Worm (Caenorhabditis elegans) whole organism, young adult: ENCODE measurements around the gene rap-1.

Source experiments
- B0035.1 ChIP-seq: sonication (generic microtip); optimal IDR thresholded peaks from 2 replicates; lab custom pipeline; 2016; ENCODE audit warnings: missing genetic modification characterization, mild to moderate bottlenecking, missing compliant biosample characterization, missing genotype, missing genetic modification reagents
- F10E7.11 ChIP-seq: sonication (generic microtip); optimal IDR thresholded peaks from 2 replicates; lab custom pipeline; 2017; ENCODE audit warnings: mild to moderate bottlenecking, missing genetic modification characterization, moderate library complexity, missing compliant biosample characterization
- akir-1 ChIP-seq: fragments of 200-800 bp; sonication (Bioruptor generic); optimal IDR thresholded peaks from 2 replicates; lab custom pipeline; 2018; ENCODE audit warnings: mild to moderate bottlenecking, missing genetic modification characterization, moderate library complexity, missing compliant biosample characterization
- attf-5 ChIP-seq: fragments of 200-800 bp; sonication (Bioruptor generic); optimal IDR thresholded peaks from 2 replicates; lab custom pipeline; 2018; ENCODE audit warnings: mild to moderate bottlenecking, missing genetic modification characterization, missing compliant biosample characterization
- ceh-100 ChIP-seq: fragments of 200-800 bp; sonication (Bioruptor generic); IDR thresholded peaks from 2 replicates; pipeline ENCODE4 v1.3.6; 2022; ENCODE audit warnings: missing genetic modification reagents, missing genetic modification characterization, missing compliant biosample characterization
- chd-7 ChIP-seq: sonication (generic microtip); optimal IDR thresholded peaks from 2 replicates; lab custom pipeline; 2016; ENCODE audit warnings: mild to moderate bottlenecking, missing genetic modification characterization, moderate library complexity, missing compliant biosample characterization
- rec-8 ChIP-seq, 2 experiments: sonication (generic microtip); optimal IDR thresholded peaks; 2 replicates each; lab custom pipeline; 2016; ENCODE audit warnings: mild to moderate bottlenecking in 2 of 2, missing genetic modification characterization in 2 of 2, missing genetic modification reagents in 2 of 2, missing genotype in 2 of 2, missing biosample characterization in 1 of 2, missing compliant biosample characterization in 1 of 2, moderate library complexity in 1 of 2
- repo-1 ChIP-seq: sonication (generic microtip); optimal IDR thresholded peaks from 2 replicates; lab custom pipeline; 2017; ENCODE audit warnings: mild to moderate bottlenecking, missing genetic modification characterization, missing compliant biosample characterization

DNA sequence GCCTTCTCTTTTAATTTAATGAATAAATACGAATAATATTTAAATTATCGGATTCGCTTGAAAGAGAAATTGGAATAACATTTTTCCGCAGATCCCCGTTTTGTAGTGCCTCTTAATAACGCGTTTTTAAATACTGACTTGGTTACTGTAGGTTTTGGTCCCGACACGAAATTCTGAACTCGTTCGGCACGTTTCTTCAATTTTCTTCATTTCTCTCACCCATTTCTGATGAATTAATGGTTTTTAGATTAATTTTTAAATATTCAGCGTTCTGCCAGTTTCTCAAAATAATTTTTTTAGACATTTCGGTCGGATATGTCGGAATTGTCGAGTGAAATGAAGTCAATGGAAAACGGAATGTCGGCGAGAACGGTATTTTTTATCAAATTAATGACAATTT is 17.3 kb downstream of the rap-1 start, which contains the start of gene C27B7.5:
- no peak for TF ChIP-seq F10E7.11 (tag; lab: Kevin White, UChicago)
- TF ChIP-seq rec-8 (tag; optimal IDR thresholded peaks at IDR 0.05; lab: Kevin White, UChicago), result no peak
- no peak for TF ChIP-seq ceh-100 (GFP tag; lab: Robert Waterston, UW)
- TF ChIP-seq attf-5 (GFP tag; lab: Kevin White, UChicago), result no peak
- no peak for TF ChIP-seq akir-1 (GFP tag; lab: Kevin White, UChicago)
- TF ChIP-seq B0035.1 (tag; lab: Kevin White, UChicago), result no peak
- no peak for TF ChIP-seq chd-7
- TF ChIP-seq repo-1, result no peak
